Fruit fly (Drosophila melanogaster): ENCODE results near the gene Sur-8.

The Sur-8 gene

DNA sequence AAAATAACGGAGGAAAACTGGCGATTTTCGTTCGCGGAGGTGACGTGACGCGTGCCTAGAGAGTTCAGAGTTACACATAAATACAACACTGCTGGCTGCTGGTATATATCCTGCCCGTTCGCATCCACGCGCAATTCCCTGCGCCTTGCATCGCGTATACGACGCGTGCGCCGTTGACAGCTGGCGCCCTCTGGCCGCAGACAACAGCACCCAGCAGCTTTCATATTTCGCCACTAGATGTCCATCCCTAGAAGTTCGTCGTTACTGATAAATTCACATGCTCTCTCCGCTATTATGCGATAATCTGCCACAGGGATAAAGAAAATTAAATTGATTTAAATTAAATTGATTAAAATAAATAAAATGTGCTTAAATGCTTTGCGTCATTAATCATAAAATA is at the start of gene Sur-8:
Gene Sur-8 (minus strand): TSS at position 82 of the 400 bp plus-strand sequence.
- TF ChIP-seq psq (optimal IDR thresholded peaks at IDR 0.05) (no peak), CG8478 (optimal IDR thresholded peaks at IDR 0.05) (no peak), pan (optimal IDR thresholded peaks at IDR 0.05) (no peak), Dll (optimal IDR thresholded peaks at IDR 0.05) (no peak), EcR (GFP tag; optimal IDR thresholded peaks at IDR 0.05) (no peak), usp (GFP tag; optimal IDR thresholded peaks at IDR 0.05) (no peak)

dm6 chr3R:17449402-17449801 is 47.1 kb upstream of the Sur-8 start:
- TF ChIP-seq psq (optimal IDR thresholded peaks at IDR 0.05) = no peak
- TF ChIP-seq pan (optimal IDR thresholded peaks at IDR 0.05) = no peak
- no peak for TF ChIP-seq EcR (GFP tag; optimal IDR thresholded peaks at IDR 0.05)
- TF ChIP-seq CG8478 (optimal IDR thresholded peaks at IDR 0.05) = no peak
- no peak for TF ChIP-seq usp (GFP tag; optimal IDR thresholded peaks at IDR 0.05)
- no peak for TF ChIP-seq Dll (optimal IDR thresholded peaks at IDR 0.05)

DNA sequence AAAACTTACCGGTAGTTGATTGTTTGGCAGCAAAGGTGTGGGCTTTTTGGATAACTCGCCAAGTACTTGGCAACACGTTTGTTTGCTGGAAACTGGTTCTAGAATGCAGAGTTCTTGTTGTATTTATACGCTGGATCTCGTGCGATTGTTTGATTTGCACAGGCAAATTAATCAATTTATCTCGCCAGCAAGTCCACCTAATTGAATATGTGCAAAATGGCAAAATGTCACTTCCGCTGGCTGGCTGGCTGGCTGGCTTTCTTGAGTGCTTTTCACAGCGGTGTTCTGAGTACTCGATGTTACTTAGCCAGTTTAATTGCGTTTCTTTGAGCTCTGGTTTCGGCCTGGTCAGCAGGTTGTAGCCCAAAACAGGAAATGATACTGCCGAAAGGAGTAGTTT is 46.4 kb upstream of the Sur-8 start, which contains the start of gene Eh:
Gene Eh (minus strand): TSS at position 101 of the 400 bp plus-strand sequence.
- TF ChIP-seq EcR (GFP tag; optimal IDR thresholded peaks at IDR 0.05) (no peak), CG8478 (optimal IDR thresholded peaks at IDR 0.05) (no peak), psq (optimal IDR thresholded peaks at IDR 0.05) (no peak), usp (GFP tag; optimal IDR thresholded peaks at IDR 0.05) (no peak), pan (optimal IDR thresholded peaks at IDR 0.05) (no peak), Dll (optimal IDR thresholded peaks at IDR 0.05) (no peak)

dm6 chr3R:17447615-17448014 is 45.3 kb upstream of the Sur-8 start:
- TF ChIP-seq psq (optimal IDR thresholded peaks at IDR 0.05) (no peak), usp (GFP tag; optimal IDR thresholded peaks at IDR 0.05) (no peak), Dll (optimal IDR thresholded peaks at IDR 0.05) (no peak), CG8478 (optimal IDR thresholded peaks at IDR 0.05) (no peak), pan (optimal IDR thresholded peaks at IDR 0.05) (no peak), EcR (GFP tag; optimal IDR thresholded peaks at IDR 0.05) (no peak)

DNA sequence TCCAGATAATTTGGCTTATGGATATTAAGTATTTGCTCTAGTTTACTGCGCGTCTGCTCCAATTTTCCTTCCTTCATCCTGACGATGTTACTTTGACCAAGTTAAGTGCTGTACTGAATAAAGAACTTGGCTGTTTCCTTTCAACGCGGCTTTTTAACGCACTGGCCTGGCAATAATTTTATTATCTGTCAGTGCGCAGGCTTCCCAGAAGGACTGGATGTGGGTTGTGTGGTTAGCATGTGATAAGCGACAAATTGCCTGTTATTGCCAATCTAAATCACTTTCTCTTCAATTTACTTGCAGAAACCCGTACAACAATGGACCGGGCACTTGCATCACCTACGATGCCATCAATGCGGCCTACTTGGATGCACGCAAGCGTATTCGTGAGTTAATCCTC is 38.3 kb upstream of the Sur-8 start, which contains the start of gene CG14331:
Gene CG14331 (minus strand): TSS at position 101 of the 400 bp plus-strand sequence.
- TF ChIP-seq Dll (optimal IDR thresholded peaks at IDR 0.05) (no peak), EcR (GFP tag; optimal IDR thresholded peaks at IDR 0.05) (no peak), psq (optimal IDR thresholded peaks at IDR 0.05) (no peak), CG8478 (optimal IDR thresholded peaks at IDR 0.05) (no peak), pan (optimal IDR thresholded peaks at IDR 0.05) (no peak), usp (GFP tag; optimal IDR thresholded peaks at IDR 0.05) (no peak)

DNA sequence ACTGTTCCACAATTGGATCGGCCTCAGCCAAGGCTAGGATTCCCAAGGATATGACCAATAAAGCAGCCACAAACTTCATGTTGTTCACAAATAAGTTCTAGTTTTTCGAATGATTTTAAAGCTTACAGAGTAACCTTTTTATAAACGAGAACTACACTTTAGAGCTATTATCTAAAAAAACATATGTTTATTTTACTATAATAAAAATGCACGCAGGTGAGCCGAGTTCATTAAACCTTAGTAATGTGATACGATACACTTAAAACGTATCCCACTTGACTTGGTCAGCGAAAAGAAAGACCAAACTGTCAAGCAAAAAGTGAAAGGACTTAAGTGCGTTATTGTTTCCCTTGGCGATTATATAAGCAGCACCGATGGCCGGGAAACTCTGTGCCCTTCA is 32.0 kb upstream of the Sur-8 start, which contains the start of gene CG44090:
Gene CG44090 (minus strand): TSS at position 101 of the 400 bp plus-strand sequence.
- TF ChIP-seq EcR (GFP tag; optimal IDR thresholded peaks at IDR 0.05) (no peak), pan (optimal IDR thresholded peaks at IDR 0.05) (no peak), psq (optimal IDR thresholded peaks at IDR 0.05) (no peak), Dll (optimal IDR thresholded peaks at IDR 0.05) (no peak), usp (GFP tag; optimal IDR thresholded peaks at IDR 0.05) (no peak), CG8478 (optimal IDR thresholded peaks at IDR 0.05) (no peak)

DNA sequence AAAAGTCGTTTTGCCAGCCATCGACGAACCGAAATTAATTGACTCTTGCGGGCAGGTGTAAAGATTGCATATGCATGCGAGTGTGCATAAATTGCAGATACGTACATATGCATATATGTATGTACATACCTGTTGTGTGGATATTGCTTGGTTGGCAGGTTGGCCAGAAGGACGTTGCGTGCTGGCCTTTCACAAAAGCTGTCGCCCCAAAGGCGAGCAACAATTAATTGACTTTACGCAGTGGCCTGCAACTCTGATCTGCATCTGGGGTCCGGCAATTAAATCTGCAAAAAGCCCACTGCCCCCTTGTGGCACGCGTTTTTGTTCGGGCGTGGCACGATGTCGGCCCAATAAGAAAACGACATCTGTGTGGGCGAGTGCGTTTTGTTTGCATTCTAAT is 30.8 kb upstream of the Sur-8 start:
- TF ChIP-seq psq (optimal IDR thresholded peaks at IDR 0.05) = no peak
- TF ChIP-seq pan (optimal IDR thresholded peaks at IDR 0.05) = no peak
- no peak for TF ChIP-seq EcR (GFP tag; optimal IDR thresholded peaks at IDR 0.05)
- no peak for TF ChIP-seq CG8478 (optimal IDR thresholded peaks at IDR 0.05)
- TF ChIP-seq Dll (optimal IDR thresholded peaks at IDR 0.05) = no peak
- no peak for TF ChIP-seq usp (GFP tag; optimal IDR thresholded peaks at IDR 0.05)

dm6 chr3R:17430481-17430880 is 28.2 kb upstream of the Sur-8 start:
- TF ChIP-seq pan (optimal IDR thresholded peaks at IDR 0.05) (no peak), psq (optimal IDR thresholded peaks at IDR 0.05) (no peak), EcR (GFP tag; optimal IDR thresholded peaks at IDR 0.05) (no peak), Dll (optimal IDR thresholded peaks at IDR 0.05) (no peak), CG8478 (optimal IDR thresholded peaks at IDR 0.05) (no peak), usp (GFP tag; optimal IDR thresholded peaks at IDR 0.05) (no peak)

- TF ChIP-seq usp (GFP tag; optimal IDR thresholded peaks at IDR 0.05) (no peak), psq (optimal IDR thresholded peaks at IDR 0.05) (no peak), pan (optimal IDR thresholded peaks at IDR 0.05) (no peak), EcR (GFP tag; optimal IDR thresholded peaks at IDR 0.05) (no peak), Dll (optimal IDR thresholded peaks at IDR 0.05) (no peak), CG8478 (optimal IDR thresholded peaks at IDR 0.05) (no peak)
Measured at dm6 chr3R:17426265-17426664, 23.9 kb upstream of the Sur-8 start.

dm6 chr3R:17425417-17425915 is 23.2 kb upstream of the Sur-8 start, which contains the start of gene cysu:
cysu (plus strand) TSS chr3R:17425768.
- TF ChIP-seq EcR (GFP tag; optimal IDR thresholded peaks at IDR 0.05) (no peak), Dll (optimal IDR thresholded peaks at IDR 0.05) (no peak), pan (optimal IDR thresholded peaks at IDR 0.05) (no peak), CG8478 (optimal IDR thresholded peaks at IDR 0.05) (no peak), psq (optimal IDR thresholded peaks at IDR 0.05) (no peak), usp (GFP tag; optimal IDR thresholded peaks at IDR 0.05) (no peak)

dm6 chr3R:17422102-17422501 is 19.8 kb upstream of the Sur-8 start, which contains the start of gene CG14332:
CG14332 (minus strand) TSS chr3R:17422202.
- no peak for TF ChIP-seq psq (optimal IDR thresholded peaks at IDR 0.05)
- no peak for TF ChIP-seq CG8478 (optimal IDR thresholded peaks at IDR 0.05)
- no peak for TF ChIP-seq EcR (GFP tag; optimal IDR thresholded peaks at IDR 0.05)
- no peak for TF ChIP-seq pan (optimal IDR thresholded peaks at IDR 0.05)
- no peak for TF ChIP-seq Dll (optimal IDR thresholded peaks at IDR 0.05)

DNA sequence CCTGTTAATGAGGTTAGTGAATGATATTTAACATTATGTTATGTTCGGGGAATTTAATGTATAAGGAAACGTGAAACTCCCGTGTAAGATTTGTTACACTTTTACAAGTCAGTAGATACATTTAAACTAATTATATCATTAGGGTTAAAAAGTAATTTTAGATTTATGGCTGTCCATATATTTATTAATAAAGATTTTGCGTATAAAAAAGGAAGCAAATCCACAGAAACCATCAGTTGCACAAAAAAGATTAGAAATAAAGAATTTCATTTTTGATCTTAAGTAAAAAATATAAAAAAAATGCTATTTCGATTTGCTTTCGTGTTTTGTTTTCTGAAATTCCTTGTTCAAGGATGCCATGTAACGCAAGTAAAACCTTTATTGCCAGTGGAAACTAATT is 18.0 kb upstream of the Sur-8 start, which contains the start of gene CG42835:
Gene CG42835 (plus strand): TSS at position 301 of the 400 bp plus-strand sequence.
- TF ChIP-seq psq (optimal IDR thresholded peaks at IDR 0.05) (no peak), EcR (GFP tag; optimal IDR thresholded peaks at IDR 0.05) (no peak), pan (optimal IDR thresholded peaks at IDR 0.05) (no peak), CG8478 (optimal IDR thresholded peaks at IDR 0.05) (no peak), Dll (optimal IDR thresholded peaks at IDR 0.05) (no peak), usp (GFP tag; optimal IDR thresholded peaks at IDR 0.05) (no peak)

Measured in whole organism.